Worm (Caenorhabditis elegans) whole organism, early embryonic: Measurements from ENCODE around the gene ubl-1.

Experiments used
- B0310.2 ChIP-seq: sonication (generic microtip); optimal IDR thresholded peaks from 2 replicates; lab custom pipeline; 2016; ENCODE audit warnings: mild to moderate bottlenecking, missing genetic modification characterization, missing compliant biosample characterization
- F13C5.2 ChIP-seq: sonication (generic microtip); optimal IDR thresholded peaks from 2 replicates; lab custom pipeline; 2017; ENCODE audit warnings: mild to moderate bottlenecking, missing genetic modification characterization, inconsistent platforms, missing compliant biosample characterization
- aly-1 ChIP-seq: sonication (generic microtip); optimal IDR thresholded peaks from 2 replicates; lab custom pipeline; 2016; ENCODE audit warnings: missing genetic modification characterization, missing compliant biosample characterization
- ama-1 ChIP-seq: fragments of 150-350 bp; optimal IDR thresholded peaks from 2 replicates; lab custom pipeline; 2014
- ceh-13 ChIP-seq: fragments of 200-800 bp; sonication (Bioruptor generic); optimal IDR thresholded peaks from 2 replicates; lab custom pipeline; 2018; ENCODE audit warnings: mild to moderate bottlenecking, missing genetic modification characterization, missing compliant biosample characterization
- ceh-36 ChIP-seq: sonication (generic microtip); optimal IDR thresholded peaks from 2 replicates; lab custom pipeline; 2016; ENCODE audit warnings: missing genetic modification characterization, inconsistent platforms, missing compliant biosample characterization
- ets-7 ChIP-seq: sonication (generic microtip); optimal IDR thresholded peaks from 2 replicates; lab custom pipeline; 2016; ENCODE audit warnings: missing genotype, missing genetic modification characterization, missing compliant biosample characterization
- flt-1 ChIP-seq: fragments of 200-800 bp; sonication (Bioruptor generic); IDR thresholded peaks from 2 replicates; pipeline ENCODE4 v1.3.6; 2022; ENCODE audit warnings: missing genetic modification characterization, missing compliant biosample characterization
- hmbx-1 ChIP-seq: sonication (generic microtip); optimal IDR thresholded peaks from 2 replicates; lab custom pipeline; 2016; ENCODE audit warnings: mild to moderate bottlenecking, missing genetic modification characterization, missing compliant biosample characterization
- hmg-4 ChIP-seq: fragments of 200-800 bp; sonication (Bioruptor generic); optimal IDR thresholded peaks from 2 replicates; lab custom pipeline; 2018; ENCODE audit warnings: mild to moderate bottlenecking, missing genetic modification characterization, missing compliant biosample characterization
- hnd-1 ChIP-seq: sonication (generic microtip); optimal IDR thresholded peaks from 2 replicates; lab custom pipeline; 2016; ENCODE audit warnings: missing genetic modification characterization, missing compliant biosample characterization
- pes-1 ChIP-seq: fragments of 200-800 bp; sonication (Bioruptor generic); IDR thresholded peaks from 2 replicates; pipeline ENCODE4 v1.3.6; 2022; ENCODE audit warnings: missing genetic modification reagents, missing genetic modification characterization, missing compliant biosample characterization
- scrt-1 ChIP-seq: fragments of 200-800 bp; sonication (Bioruptor generic); IDR thresholded peaks from 2 replicates; pipeline ENCODE4 v1.3.6; 2022; ENCODE audit warnings: missing genetic modification characterization, missing compliant biosample characterization
- sea-1 ChIP-seq: fragments of 200-800 bp; sonication (Bioruptor generic); conservative IDR thresholded peaks from 2 replicates; pipeline ENCODE4 v1.3.6; 2022; ENCODE audit warnings: missing genetic modification characterization, missing compliant biosample characterization
- tbx-11 ChIP-seq: fragments of 200-800 bp; sonication (Bioruptor generic); IDR thresholded peaks from 2 replicates; pipeline ENCODE4 v1.3.6; 2022; ENCODE audit warnings: missing genetic modification characterization, missing compliant biosample characterization
- tbx-37 ChIP-seq: fragments of 200-800 bp; sonication (Bioruptor generic); conservative IDR thresholded peaks from 2 replicates; pipeline ENCODE4 v1.3.6; 2022; ENCODE audit warnings: missing genetic modification reagents, missing genetic modification characterization, missing compliant biosample characterization
- tra-4 ChIP-seq: sonication (generic microtip); optimal IDR thresholded peaks from 2 replicates; lab custom pipeline; 2017; ENCODE audit warnings: missing genetic modification characterization, missing compliant biosample characterization

ubl-1 gene

DNA sequence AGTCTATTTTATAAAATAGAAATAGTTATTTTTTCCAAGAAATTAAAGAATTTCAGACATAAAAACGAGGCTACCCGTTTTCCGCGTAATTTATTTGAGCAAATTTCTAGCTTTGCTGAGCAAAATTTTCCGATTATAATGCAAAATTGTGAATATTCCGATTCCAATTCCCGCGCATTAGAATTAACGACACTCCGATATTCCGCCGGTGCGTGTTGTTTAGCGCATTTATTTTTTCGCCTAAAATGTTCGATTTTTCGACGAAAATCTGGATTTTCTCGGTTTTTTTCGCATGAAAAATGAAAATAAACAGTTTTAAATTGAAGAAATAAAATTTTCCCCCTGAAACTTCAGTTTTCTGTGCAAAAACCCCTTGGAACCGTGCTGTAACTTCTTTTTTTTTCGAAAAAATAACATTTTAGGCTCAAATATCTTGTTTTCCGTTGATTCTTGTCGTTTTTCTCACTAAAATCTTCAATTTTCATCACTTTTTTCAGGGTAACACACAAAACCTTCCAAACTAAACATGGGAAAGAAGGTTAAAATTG is 2.0 kb downstream of the ubl-1 start, which contains the start of gene H06I04.3:
Gene H06I04.3, plus strand, starts transcription at position 498 of the 548 bp plus-strand sequence.
- TF ChIP-seq F13C5.2 (tag; lab: Kevin White, UChicago) = peak; percentile 35
- no peak for TF ChIP-seq aly-1 (tag; lab: Kevin White, UChicago)

DNA sequence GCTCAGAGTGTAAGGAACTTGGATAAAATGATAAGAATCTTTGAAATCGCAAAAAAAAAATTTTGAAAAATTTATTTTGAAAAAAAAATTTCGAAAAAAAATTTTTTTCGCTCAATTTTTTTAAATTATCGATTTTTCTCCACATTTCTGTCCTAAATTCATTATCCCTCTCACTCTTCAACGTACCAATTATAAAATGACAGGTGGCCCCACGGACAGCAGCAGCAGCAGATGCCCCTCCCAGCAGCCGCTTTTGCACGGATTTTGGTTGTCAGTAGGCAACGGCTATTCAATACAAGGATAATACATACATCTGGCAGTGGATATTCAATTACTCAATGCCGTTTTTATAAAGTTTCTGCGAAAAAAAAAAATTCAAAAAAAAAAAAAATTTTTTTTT is 18.4 kb downstream of the ubl-1 start, which contains the start of gene sft-1:
Gene sft-1, plus strand, starts transcription at position 201 of the 400 bp plus-strand sequence.
- no peak for TF ChIP-seq ceh-13 (GFP tag; lab: Kevin White, UChicago)
- TF ChIP-seq pes-1 = no peak
- TF ChIP-seq sea-1 (GFP tag; lab: Robert Waterston, UW) = no peak
- TF ChIP-seq hmg-4 (GFP tag; lab: Kevin White, UChicago) = no peak
- no peak for TF ChIP-seq aly-1 (tag; lab: Kevin White, UChicago)
- TF ChIP-seq scrt-1 (GFP tag; lab: Robert Waterston, UW) = no peak
- no peak for TF ChIP-seq ceh-36 (tag; lab: Kevin White, UChicago)
- no peak for TF ChIP-seq flt-1 (GFP tag; lab: Robert Waterston, UW)
- no peak for TF ChIP-seq hmbx-1 (tag; lab: Kevin White, UChicago)
- TF ChIP-seq F13C5.2 (tag; lab: Kevin White, UChicago) = no peak
- TF ChIP-seq tbx-37 (GFP tag; lab: Robert Waterston, UW) = no peak
- TF ChIP-seq tbx-11 = no peak
- no peak for TF ChIP-seq hnd-1 (tag; lab: Kevin White, UChicago)
- TF ChIP-seq B0310.2 = no peak
- no peak for TF ChIP-seq ama-1
- no peak for TF ChIP-seq ets-7
- TF ChIP-seq tra-4 (tag; lab: Kevin White, UChicago) = no peak

DNA sequence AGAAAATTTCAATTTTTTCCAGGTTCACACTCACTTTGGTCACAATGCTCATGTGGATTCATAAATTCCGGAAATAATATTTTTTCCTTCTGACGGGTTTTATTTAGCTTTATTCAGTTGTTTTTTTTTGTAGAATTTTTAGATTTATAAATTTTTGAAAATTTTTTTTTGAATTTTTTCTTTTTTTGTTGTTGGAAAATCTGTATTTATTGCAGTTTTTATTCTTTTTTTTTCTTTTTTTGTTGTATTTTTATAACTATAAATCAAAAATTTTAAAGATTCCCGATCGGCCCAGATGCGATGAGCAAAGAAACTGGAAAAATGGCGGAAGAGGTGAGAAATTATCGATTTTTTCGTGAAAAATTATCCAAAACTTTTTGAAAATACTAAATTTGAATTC is 23.5 kb downstream of the ubl-1 start, which contains the start of gene ccep-135:
Gene ccep-135, plus strand, starts transcription at position 301 of the 400 bp plus-strand sequence.
- TF ChIP-seq tbx-37 (GFP tag; lab: Robert Waterston, UW) (no peak), hnd-1 (tag; lab: Kevin White, UChicago) (no peak), tra-4 (tag; lab: Kevin White, UChicago) (no peak), ama-1 (no peak), hmbx-1 (tag; lab: Kevin White, UChicago) (no peak), pes-1 (no peak), ceh-36 (tag; lab: Kevin White, UChicago) (no peak), ets-7 (no peak)

DNA sequence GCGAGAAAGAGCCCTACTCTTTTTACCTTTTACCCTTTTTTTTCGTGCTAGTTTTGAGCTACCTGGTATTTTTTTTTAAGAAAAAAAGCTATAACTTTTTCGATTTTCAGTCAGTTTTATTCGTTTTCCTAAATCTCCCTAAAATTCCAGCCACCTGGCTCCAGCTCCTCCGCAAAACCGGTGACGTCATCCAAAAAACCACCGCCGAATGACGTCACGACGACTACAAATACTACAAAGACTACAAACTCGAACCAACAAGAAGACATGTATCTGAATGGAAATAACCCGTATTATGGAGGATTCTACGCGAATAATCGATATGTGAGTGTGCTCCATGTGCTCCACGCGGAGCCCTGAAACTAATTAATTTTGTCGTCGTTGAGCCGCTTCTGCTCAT is 26.6 kb downstream of the ubl-1 start:
- TF ChIP-seq aly-1 (tag; lab: Kevin White, UChicago) (no peak), ceh-13 (GFP tag; lab: Kevin White, UChicago) (no peak), hmbx-1 (tag; lab: Kevin White, UChicago) (no peak), ets-7 (no peak)

DNA sequence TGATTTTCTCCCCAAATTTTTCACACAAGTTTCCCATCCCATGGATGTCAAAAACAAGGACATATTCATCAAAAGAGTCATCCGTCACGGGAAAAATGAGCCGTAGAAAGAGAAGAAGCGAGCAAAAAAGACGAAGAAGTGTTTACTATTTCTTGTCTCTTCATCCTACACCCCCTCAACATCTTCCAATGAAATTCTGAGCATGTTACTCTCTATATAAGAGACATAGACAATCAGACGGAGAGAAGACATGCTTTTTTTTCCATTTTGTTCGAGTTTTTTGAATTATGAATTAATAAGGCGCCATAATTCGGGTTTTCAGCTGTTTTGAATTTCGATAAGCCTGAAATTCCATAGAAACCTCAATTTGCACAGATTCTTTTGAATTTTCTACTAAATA is 28.0 kb downstream of the ubl-1 start:
- no peak for TF ChIP-seq ets-7
- no peak for TF ChIP-seq ceh-36 (tag; lab: Kevin White, UChicago)
- no peak for TF ChIP-seq ceh-13 (GFP tag; lab: Kevin White, UChicago)
- TF ChIP-seq scrt-1 (GFP tag; lab: Robert Waterston, UW) = no peak
- TF ChIP-seq F13C5.2 (tag; lab: Kevin White, UChicago) = no peak
- TF ChIP-seq tbx-37 (GFP tag; lab: Robert Waterston, UW) = no peak
- TF ChIP-seq pes-1 = no peak

DNA sequence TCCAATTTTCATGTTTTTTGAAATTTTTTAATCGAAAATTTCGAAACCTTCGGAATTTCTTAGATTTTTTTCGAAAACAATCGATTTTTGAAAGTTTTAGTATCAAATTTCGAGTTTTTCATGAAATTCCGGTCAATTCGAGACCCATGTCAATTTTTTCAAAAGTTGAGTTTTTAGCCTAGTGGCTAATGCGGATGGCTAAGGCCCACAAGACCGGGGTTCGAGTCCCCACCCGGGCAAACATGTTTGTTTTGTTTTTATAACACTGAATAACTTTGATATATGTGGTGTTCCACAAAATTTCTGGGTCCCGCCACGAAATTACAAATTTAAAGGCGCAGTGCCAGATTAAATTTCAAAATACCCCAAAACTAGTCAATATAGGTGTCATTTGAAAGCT is 31.3 kb downstream of the ubl-1 start:
- TF ChIP-seq F13C5.2 (tag; lab: Kevin White, UChicago) (no peak), B0310.2 (no peak), scrt-1 (GFP tag; lab: Robert Waterston, UW) (no peak), hmg-4 (GFP tag; lab: Kevin White, UChicago) (no peak), ceh-13 (GFP tag; lab: Kevin White, UChicago) (no peak), hmbx-1 (tag; lab: Kevin White, UChicago) (no peak)

DNA sequence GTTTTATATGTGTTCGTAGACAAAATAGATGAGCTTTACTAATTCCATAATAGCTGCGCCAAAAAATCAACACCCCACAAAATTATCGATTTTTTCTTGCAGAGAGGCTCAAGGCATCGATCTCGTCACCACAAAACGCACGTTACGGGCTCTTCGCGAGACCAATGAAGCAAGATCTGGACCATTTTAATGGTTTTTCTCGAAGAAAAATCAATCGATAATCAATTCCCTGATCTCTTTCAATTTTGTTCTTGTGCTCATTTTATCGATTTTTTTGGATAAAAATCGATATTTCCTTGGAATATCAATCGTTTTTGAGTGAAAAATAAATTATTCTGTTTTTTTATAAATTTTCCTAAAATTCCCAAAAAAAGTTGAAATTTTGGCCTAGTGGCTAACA is 32.0 kb downstream of the ubl-1 start:
- TF ChIP-seq B0310.2 (no peak), pes-1 (no peak), hmbx-1 (tag; lab: Kevin White, UChicago) (no peak), hmg-4 (GFP tag; lab: Kevin White, UChicago) (no peak), ets-7 (no peak), hnd-1 (tag; lab: Kevin White, UChicago) (no peak), ama-1 (no peak)

DNA sequence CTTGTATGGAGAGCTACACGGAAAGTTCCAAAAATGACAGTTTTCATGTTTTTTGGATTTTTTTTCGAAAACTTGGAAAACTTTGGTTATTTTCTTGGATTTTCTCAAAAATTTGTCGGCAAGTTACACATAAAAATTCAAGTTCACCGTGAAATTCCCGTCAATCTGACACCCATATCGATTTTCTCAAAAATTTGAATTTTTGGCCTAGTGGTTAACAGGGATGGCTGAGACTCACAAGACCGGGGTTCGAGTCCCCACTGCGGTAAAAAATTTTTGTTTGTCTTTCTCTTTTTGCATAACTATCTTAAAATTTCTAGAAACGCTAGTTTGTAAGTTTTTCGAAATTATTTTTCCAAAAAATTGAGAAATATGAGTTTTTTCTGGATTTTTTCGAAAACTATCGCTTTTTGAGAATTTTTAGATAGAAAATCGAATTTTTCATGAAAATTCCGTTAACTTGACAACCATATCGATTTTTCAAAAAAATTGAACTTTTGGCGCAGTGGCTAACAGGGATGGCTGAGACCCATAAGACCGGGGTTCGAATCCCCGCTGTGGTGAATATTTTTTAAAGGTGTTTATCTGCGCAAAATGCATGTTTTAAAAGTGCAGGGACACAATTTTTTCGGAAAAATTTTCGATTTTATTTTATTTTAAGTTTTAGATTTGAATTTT is 32.6 kb downstream of the ubl-1 start:
- TF ChIP-seq ama-1 (no peak), hnd-1 (tag; lab: Kevin White, UChicago) (no peak), tbx-11 (no peak), scrt-1 (GFP tag; lab: Robert Waterston, UW) (no peak), pes-1 (no peak), tra-4 (tag; lab: Kevin White, UChicago) (no peak), ets-7 (no peak), sea-1 (GFP tag; lab: Robert Waterston, UW) (no peak), aly-1 (tag; lab: Kevin White, UChicago) (no peak)
